Fruit fly (Drosophila melanogaster) whole organism, wandering third instar larva: ENCODE results near the gene CG5172.

Source experiments
- Abd-B ChIP-seq: fragments of >200 bp; optimal IDR thresholded peaks from 2 replicates; lab custom pipeline; 2017; ENCODE audit warnings: missing biosample characterization, missing genetic modification characterization
- CG32264 ChIP-seq: fragments of 200-800 bp; sonication (Bioruptor generic); optimal IDR thresholded peaks from 2 replicates; lab custom pipeline; 2016; ENCODE audit warnings: missing biosample characterization, missing genetic modification characterization
- CG9705 ChIP-seq: fragments of 200-800 bp; sonication (Bioruptor generic); optimal IDR thresholded peaks from 2 replicates; lab custom pipeline; 2018; ENCODE audit warnings: missing biosample characterization, mild to moderate bottlenecking, missing genetic modification characterization
- CrebA ChIP-seq: fragments of 200-800 bp; sonication (Bioruptor generic); optimal IDR thresholded peaks from 2 replicates; lab custom pipeline; 2016; ENCODE audit warnings: missing biosample characterization, mild to moderate bottlenecking, missing genetic modification characterization, borderline replicate concordance
- Dfd ChIP-seq: fragments of >200 bp; optimal IDR thresholded peaks from 2 replicates; lab custom pipeline; 2017; ENCODE audit warnings: missing biosample characterization, missing genetic modification characterization
- Dif ChIP-seq: fragments of 200-275, 200-300 bp; sonication (Bioruptor generic); optimal IDR thresholded peaks from 2 replicates; lab custom pipeline; 2018; ENCODE audit warnings: missing biosample characterization, missing genetic modification characterization; ENCODE audit not compliant: partially characterized antibody
- GATAd ChIP-seq: sonication (Bioruptor generic); optimal IDR thresholded peaks from 2 replicates; lab custom pipeline; 2016; ENCODE audit warnings: missing biosample characterization, missing genetic modification characterization
- HLH106 ChIP-seq: fragments of 200-800 bp; optimal IDR thresholded peaks from 3 replicates; lab custom pipeline; 2019; ENCODE audit warnings: missing biosample characterization, mild to moderate bottlenecking, missing genetic modification characterization, moderate library complexity
- Hnf4 ChIP-seq: fragments of 200-800 bp; sonication (Bioruptor generic); optimal IDR thresholded peaks from 2 replicates; lab custom pipeline; 2016; ENCODE audit warnings: missing biosample characterization, mild to moderate bottlenecking, missing genetic modification characterization
- Hr78 ChIP-seq: fragments of >200 bp; optimal IDR thresholded peaks from 2 replicates; lab custom pipeline; 2017; ENCODE audit warnings: missing biosample characterization, missing genetic modification characterization
- Hr83 ChIP-seq: fragments of 200-300 bp; sonication (Bioruptor generic); optimal IDR thresholded peaks from 2 replicates; lab custom pipeline; 2016; ENCODE audit warnings: missing biosample characterization, mild to moderate bottlenecking, missing genetic modification characterization, moderate library complexity; ENCODE audit not compliant: poor library complexity, severe bottlenecking
- Mio ChIP-seq: sonication (Bioruptor generic); optimal IDR thresholded peaks from 2 replicates; lab custom pipeline; 2016; ENCODE audit warnings: missing biosample characterization, missing genetic modification characterization
- Myc ChIP-seq: fragments of >200 bp; optimal IDR thresholded peaks from 2 replicates; lab custom pipeline; 2017
- N ChIP-seq: fragments of >200 bp; optimal IDR thresholded peaks from 2 replicates; lab custom pipeline; 2018; ENCODE audit warnings: missing biosample characterization, missing external identifiers, missing genetic modification characterization
- OdsH ChIP-seq: fragments of 200-800 bp; sonication (Bioruptor generic); optimal IDR thresholded peaks from 2 replicates; lab custom pipeline; 2016; ENCODE audit warnings: missing biosample characterization, mild to moderate bottlenecking, missing genetic modification characterization
- Rel ChIP-seq, 2 experiments: fragments of 200-800 bp; sonication (Bioruptor generic) in 1 of 2; optimal IDR thresholded peaks; 2 replicates in 1 of 2; 3 replicates in 1 of 2; lab custom pipeline; 2016 to 2019; ENCODE audit warnings: mild to moderate bottlenecking in 2 of 2, missing biosample characterization in 2 of 2, missing genetic modification characterization in 2 of 2, moderate library complexity in 1 of 2
- Sp1 ChIP-seq: fragments of 200-800 bp; sonication (Bioruptor generic); optimal IDR thresholded peaks from 3 replicates; lab custom pipeline; 2019; ENCODE audit warnings: missing biosample characterization, mild to moderate bottlenecking, missing genetic modification characterization, moderate library complexity
- Vsx2 ChIP-seq: fragments of 200-300, 225-300 bp; sonication (Bioruptor generic); optimal IDR thresholded peaks from 2 replicates; lab custom pipeline; 2018; ENCODE audit warnings: missing biosample characterization, missing genetic modification characterization; ENCODE audit not compliant: partially characterized antibody
- br ChIP-seq: fragments of 200-800 bp; sonication (Bioruptor generic); optimal IDR thresholded peaks from 2 replicates; lab custom pipeline; 2016; ENCODE audit warnings: missing biosample characterization, missing genetic modification characterization
- brk ChIP-seq: fragments of 200-800 bp; sonication (Bioruptor generic); optimal IDR thresholded peaks from 2 replicates; lab custom pipeline; 2016; ENCODE audit warnings: missing biosample characterization, mild to moderate bottlenecking, missing genetic modification characterization
- dl ChIP-seq, 2 experiments: fragments of 175-275, 200-275 bp in 1 of 2; fragments of 200-275 bp in 1 of 2; sonication (Bioruptor generic); optimal IDR thresholded peaks; lab custom pipeline; 2018; ENCODE audit warnings: mild to moderate bottlenecking in 2 of 2, missing biosample characterization in 2 of 2, missing genetic modification characterization in 2 of 2, moderate library complexity in 2 of 2; ENCODE audit not compliant: partially characterized antibody in 2 of 2, insufficient read depth in 1 of 2
- dmrt93B ChIP-seq: fragments of 200-800 bp; sonication (Bioruptor generic); optimal IDR thresholded peaks from 2 replicates; lab custom pipeline; 2018; ENCODE audit warnings: missing biosample characterization, mild to moderate bottlenecking, missing genetic modification characterization
- dsf ChIP-seq: sonication (Bioruptor generic); optimal IDR thresholded peaks from 2 replicates; lab custom pipeline; 2016; ENCODE audit warnings: missing biosample characterization, missing genetic modification characterization, borderline replicate concordance
- ey ChIP-seq: fragments of 200-800 bp; sonication (Bioruptor generic); optimal IDR thresholded peaks from 2 replicates; lab custom pipeline; 2016; ENCODE audit warnings: missing biosample characterization, missing genetic modification characterization
- foxo ChIP-seq, 2 experiments: fragments of 200-800 bp; sonication (Bioruptor generic); optimal IDR thresholded peaks; 2 replicates in 1 of 2; 3 replicates in 1 of 2; lab custom pipeline; 2016 to 2017; ENCODE audit warnings: missing biosample characterization in 2 of 2, missing genetic modification characterization in 2 of 2
- fru ChIP-seq: fragments of 200-800 bp; sonication (Bioruptor generic); optimal IDR thresholded peaks from 3 replicates; lab custom pipeline; 2016; ENCODE audit warnings: missing biosample characterization, mild to moderate bottlenecking, missing genetic modification characterization
- h ChIP-seq: fragments of 200-800 bp; sonication (Bioruptor generic); optimal IDR thresholded peaks from 3 replicates; lab custom pipeline; 2016; ENCODE audit warnings: missing biosample characterization, mild to moderate bottlenecking, missing genetic modification characterization
- jim ChIP-seq: fragments of 175-275, 200-325 bp; sonication (Bioruptor generic); optimal IDR thresholded peaks from 2 replicates; lab custom pipeline; 2016; ENCODE audit warnings: missing biosample characterization, mild to moderate bottlenecking, missing genetic modification characterization
- pan ChIP-seq: fragments of >200 bp; optimal IDR thresholded peaks from 2 replicates; lab custom pipeline; 2017
- psq ChIP-seq: fragments of 200-800 bp; sonication (Bioruptor generic); optimal IDR thresholded peaks from 3 replicates; lab custom pipeline; 2017; ENCODE audit warnings: missing biosample characterization, mild to moderate bottlenecking, missing genetic modification characterization, moderate library complexity
- rgr ChIP-seq: fragments of 200-800 bp; sonication (Bioruptor generic); optimal IDR thresholded peaks from 3 replicates; lab custom pipeline; 2016; ENCODE audit warnings: missing biosample characterization, mild to moderate bottlenecking, missing genetic modification characterization
- sage ChIP-seq: fragments of 200-800 bp; sonication (Bioruptor generic); optimal IDR thresholded peaks from 2 replicates; lab custom pipeline; 2016; ENCODE audit warnings: missing biosample characterization, mild to moderate bottlenecking, missing genetic modification characterization
- sv ChIP-seq: fragments of 200-800 bp; sonication (Bioruptor generic); optimal IDR thresholded peaks from 3 replicates; lab custom pipeline; 2016; ENCODE audit warnings: missing biosample characterization, missing genetic modification characterization
- tai ChIP-seq: sonication (Bioruptor generic); optimal IDR thresholded peaks from 2 replicates; lab custom pipeline; 2016; ENCODE audit warnings: missing biosample characterization, missing genetic modification characterization
- usp ChIP-seq: fragments of >200 bp; optimal IDR thresholded peaks from 2 replicates; lab custom pipeline; 2017; ENCODE audit warnings: missing biosample characterization, missing genetic modification characterization
- woc ChIP-seq: sonication (Bioruptor generic); optimal IDR thresholded peaks from 2 replicates; lab custom pipeline; 2016; ENCODE audit warnings: missing biosample characterization, mild to moderate bottlenecking, missing genetic modification characterization

CG5172 gene

dm6 chrX:17229475-17230169 is 8.4 kb downstream of the CG5172 start (continued):
- peak; percentile 29 for TF ChIP-seq Hnf4 (GFP tag; lab: Kevin White, UChicago)
- no peak for TF ChIP-seq jim (GFP tag; lab: Kevin White, UChicago)
- TF ChIP-seq GATAd, result no peak
- no peak for TF ChIP-seq Abd-B (GFP tag; lab: Kevin White, UChicago)
- TF ChIP-seq h (GFP tag; lab: Kevin White, UChicago), result no peak
- TF ChIP-seq woc (GFP tag; lab: Kevin White, UChicago), result no peak
- TF ChIP-seq foxo (GFP tag; optimal IDR thresholded peaks at IDR 0.05; lab: Kevin White, UChicago), result peak in 1 of 2 experiments; percentile 45
- TF ChIP-seq pan (lab: Kevin White, UChicago), result no peak

dm6 chrX:17230944-17231343 is 9.7 kb downstream of the CG5172 start, which contains the start of gene CG10597:
CG10597 (minus strand) TSS chrX:17231044.
- TF ChIP-seq rgr (GFP tag; lab: Kevin White, UChicago), result no peak
- TF ChIP-seq foxo (GFP tag; optimal IDR thresholded peaks at IDR 0.05; lab: Kevin White, UChicago), result no peak

DNA sequence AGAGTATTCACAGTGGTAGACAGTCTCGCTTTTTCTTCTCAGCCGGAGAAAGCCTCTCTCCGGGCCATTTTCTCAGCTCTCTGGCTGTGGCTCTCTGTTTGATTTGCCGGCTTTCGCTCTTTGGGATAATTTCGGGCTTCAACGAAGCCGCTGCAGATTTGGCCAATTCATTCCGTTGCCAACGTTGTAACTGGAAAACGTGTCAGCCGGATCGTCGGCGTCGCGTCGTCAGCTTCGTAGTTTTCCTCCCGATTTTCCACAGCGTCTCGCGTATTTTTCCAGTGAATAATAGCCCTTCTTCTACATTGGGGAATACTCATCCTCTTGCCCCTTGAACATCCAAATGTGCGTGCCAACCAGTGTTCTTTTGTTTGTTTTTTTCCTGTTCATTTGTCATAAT is 11.4 kb downstream of the CG5172 start, which contains the start of gene f:
f (plus strand) TSS at position 301 of the 400 bp plus-strand sequence.
- TF ChIP-seq OdsH (GFP tag; lab: Kevin White, UChicago), result no peak
- TF ChIP-seq dl (GFP tag; optimal IDR thresholded peaks at IDR 0.05; lab: Kevin White, UChicago; ENCODE audit: insufficient read depth in 1 of 2, partially characterized antibody in 2 of 2), result no peak
- no peak for TF ChIP-seq br
- no peak for TF ChIP-seq Dif
- no peak for TF ChIP-seq psq (GFP tag; lab: Kevin White, UChicago)
- no peak for TF ChIP-seq Vsx2 (GFP tag; lab: Kevin White, UChicago)
- TF ChIP-seq Rel (GFP tag; optimal IDR thresholded peaks at IDR 0.05; lab: Kevin White, UChicago), result no peak
- TF ChIP-seq Rel (tag; optimal IDR thresholded peaks at IDR 0.05; lab: Kevin White, UChicago), result no peak
- no peak for TF ChIP-seq usp (GFP tag; lab: Kevin White, UChicago)
- no peak for TF ChIP-seq brk (GFP tag; lab: Kevin White, UChicago)
- no peak for TF ChIP-seq dmrt93B (GFP tag; lab: Kevin White, UChicago)
- no peak for TF ChIP-seq GATAd
- TF ChIP-seq Dfd (GFP tag; lab: Kevin White, UChicago), result no peak
- TF ChIP-seq Sp1 (GFP tag; lab: Kevin White, UChicago), result no peak
- no peak for TF ChIP-seq pan (lab: Kevin White, UChicago)
- no peak for TF ChIP-seq h (GFP tag; lab: Kevin White, UChicago)
- no peak for TF ChIP-seq HLH106 (tag; lab: Kevin White, UChicago)
- no peak for TF ChIP-seq foxo (GFP tag; optimal IDR thresholded peaks at IDR 0.05; lab: Kevin White, UChicago)

dm6 chrX:17236468-17236867 is 15.2 kb downstream of the CG5172 start:
- TF ChIP-seq foxo (GFP tag; optimal IDR thresholded peaks at IDR 0.05; lab: Kevin White, UChicago), result no peak
- TF ChIP-seq, all 38 proteins: peak for 0

dm6 chrX:17237421-17237820 is 16.2 kb downstream of the CG5172 start:
- TF ChIP-seq Hnf4 (GFP tag; lab: Kevin White, UChicago), result no peak
- no peak for TF ChIP-seq sage (GFP tag; lab: Kevin White, UChicago)
- TF ChIP-seq Dfd (GFP tag; lab: Kevin White, UChicago), result no peak
- no peak for TF ChIP-seq Myc (lab: Kevin White, UChicago)
- no peak for TF ChIP-seq CrebA (GFP tag; lab: Kevin White, UChicago)
- no peak for TF ChIP-seq pan (lab: Kevin White, UChicago)
- TF ChIP-seq HLH106 (tag; lab: Kevin White, UChicago), result peak; percentile 27
- no peak for TF ChIP-seq tai (GFP tag; lab: Kevin White, UChicago)
- TF ChIP-seq Hr78 (GFP tag; lab: Kevin White, UChicago), result no peak
- no peak for TF ChIP-seq Rel (GFP tag; optimal IDR thresholded peaks at IDR 0.05; lab: Kevin White, UChicago)
- no peak for TF ChIP-seq Rel (tag; optimal IDR thresholded peaks at IDR 0.05; lab: Kevin White, UChicago)
- peak in 1 of 2 experiments; percentile 18 for TF ChIP-seq foxo (GFP tag; optimal IDR thresholded peaks at IDR 0.05; lab: Kevin White, UChicago)
- TF ChIP-seq Sp1 (GFP tag; lab: Kevin White, UChicago), result no peak
- no peak for TF ChIP-seq dsf (GFP tag; lab: Kevin White, UChicago)
- TF ChIP-seq CG9705 (GFP tag; lab: Kevin White, UChicago), result no peak
- no peak for TF ChIP-seq N (GFP tag; lab: Kevin White, UChicago)
- no peak for TF ChIP-seq Mio (GFP tag; lab: Kevin White, UChicago)
- TF ChIP-seq GATAd, result no peak
- no peak for TF ChIP-seq sv (GFP tag; lab: Kevin White, UChicago)
- no peak for TF ChIP-seq brk (GFP tag; lab: Kevin White, UChicago)
- peak; percentile 2 for TF ChIP-seq dmrt93B (GFP tag; lab: Kevin White, UChicago)
- peak; percentile 49 for TF ChIP-seq h (GFP tag; lab: Kevin White, UChicago)
- TF ChIP-seq psq (GFP tag; lab: Kevin White, UChicago), result peak; percentile 42
- peak; percentile 52 for TF ChIP-seq rgr (GFP tag; lab: Kevin White, UChicago)
- peak; percentile 32 for TF ChIP-seq fru (GFP tag; lab: Kevin White, UChicago)
- TF ChIP-seq usp (GFP tag; lab: Kevin White, UChicago), result no peak
- no peak for TF ChIP-seq br
- TF ChIP-seq Dif, result no peak
- TF ChIP-seq Hr83 (GFP tag; lab: Kevin White, UChicago), result no peak
- TF ChIP-seq woc (GFP tag; lab: Kevin White, UChicago), result no peak
- TF ChIP-seq Vsx2 (GFP tag; lab: Kevin White, UChicago), result no peak
- TF ChIP-seq CG32264 (GFP tag; lab: Kevin White, UChicago), result no peak
- no peak for TF ChIP-seq Abd-B (GFP tag; lab: Kevin White, UChicago)
- TF ChIP-seq ey (GFP tag; lab: Kevin White, UChicago), result peak; percentile 21
- TF ChIP-seq OdsH (GFP tag; lab: Kevin White, UChicago), result peak; percentile 54
